Worm (Caenorhabditis elegans) whole organism, L2 larva: ENCODE measurements around the gene F56F10.1.

Experiments used
- C34F6.9 ChIP-seq: fragments of 150-350 bp; optimal IDR thresholded peaks from 2 replicates; lab custom pipeline; 2014; ENCODE audit warnings: missing biosample characterization, missing genetic modification characterization
- F13H6.1 ChIP-seq: sonication (generic microtip); optimal IDR thresholded peaks from 2 replicates; lab custom pipeline; 2016; ENCODE audit warnings: missing genetic modification characterization, missing compliant biosample characterization
- R02D3.7 ChIP-seq: fragments of 150-350 bp; optimal IDR thresholded peaks from 2 replicates; lab custom pipeline; 2014; ENCODE audit warnings: missing biosample characterization, missing genetic modification characterization
- Y55F3AM.14 ChIP-seq: fragments of 200-800 bp; sonication (Bioruptor generic); optimal IDR thresholded peaks from 2 replicates; lab custom pipeline; 2018; ENCODE audit warnings: mild to moderate bottlenecking, missing genetic modification characterization, missing compliant biosample characterization
- aly-2 ChIP-seq: fragments of 150-350 bp; optimal IDR thresholded peaks from 2 replicates; lab custom pipeline; 2014; ENCODE audit warnings: missing biosample characterization, missing genetic modification characterization
- ama-1 ChIP-seq: fragments of 150-350 bp; optimal IDR thresholded peaks from 2 replicates; lab custom pipeline; 2018; ENCODE audit warnings: inconsistent platforms
- ceh-82 ChIP-seq: fragments of 150-350 bp; optimal IDR thresholded peaks from 2 replicates; lab custom pipeline; 2014; ENCODE audit warnings: missing biosample characterization, missing genetic modification characterization
- crh-2 ChIP-seq: sonication (generic microtip); optimal IDR thresholded peaks from 2 replicates; lab custom pipeline; 2017; ENCODE audit warnings: missing biosample characterization, missing genetic modification characterization
- dmd-4 ChIP-seq: sonication (generic microtip); optimal IDR thresholded peaks from 2 replicates; lab custom pipeline; 2017; ENCODE audit warnings: missing biosample characterization, missing genetic modification characterization
- elt-1 ChIP-seq: fragments of 150-350 bp; optimal IDR thresholded peaks from 2 replicates; lab custom pipeline; 2014; ENCODE audit warnings: missing biosample characterization, missing genetic modification characterization
- fos-1 ChIP-seq: fragments of 150-350 bp; optimal IDR thresholded peaks from 2 replicates; lab custom pipeline; 2014; ENCODE audit warnings: missing biosample characterization, missing genetic modification characterization
- gmeb-1 ChIP-seq: fragments of 150-350 bp; optimal IDR thresholded peaks from 2 replicates; lab custom pipeline; 2014; ENCODE audit warnings: missing biosample characterization, missing genetic modification characterization
- lin-13 ChIP-seq: fragments of 150-350 bp; optimal IDR thresholded peaks from 2 replicates; lab custom pipeline; 2014; ENCODE audit warnings: missing biosample characterization, missing genetic modification reagents, missing genetic modification characterization
- lin-39 ChIP-seq: fragments of 150-350 bp; optimal IDR thresholded peaks from 2 replicates; lab custom pipeline; 2014; ENCODE audit warnings: missing biosample characterization, missing genetic modification reagents, missing genetic modification characterization
- lsy-2 ChIP-seq, 2 experiments: fragments of 150-350 bp in 1 of 2; sonication (generic microtip) in 1 of 2; optimal IDR thresholded peaks; 2 replicates each; lab custom pipeline; 2014 to 2017; ENCODE audit warnings: missing biosample characterization in 2 of 2, missing genetic modification characterization in 2 of 2
- mab-5 ChIP-seq: fragments of 150-350 bp; optimal IDR thresholded peaks from 2 replicates; lab custom pipeline; 2014; ENCODE audit warnings: missing biosample characterization, missing genetic modification characterization
- mdl-1 ChIP-seq, 2 experiments: fragments of 150-350 bp in 1 of 2; sonication (generic microtip) in 1 of 2; optimal IDR thresholded peaks; 2 replicates each; lab custom pipeline; 2017; ENCODE audit warnings: missing biosample characterization in 2 of 2, missing genetic modification characterization in 2 of 2
- nhr-10 ChIP-seq: sonication (generic microtip); optimal IDR thresholded peaks from 2 replicates; lab custom pipeline; 2017; ENCODE audit warnings: missing biosample characterization, missing genetic modification characterization
- nhr-11 ChIP-seq: fragments of 150-350 bp; optimal IDR thresholded peaks from 2 replicates; lab custom pipeline; 2014; ENCODE audit warnings: missing biosample characterization, missing genetic modification characterization
- nhr-12 ChIP-seq: fragments of 150-350 bp; optimal IDR thresholded peaks from 2 replicates; lab custom pipeline; 2014; ENCODE audit warnings: missing biosample characterization, missing genetic modification characterization
- nhr-129 ChIP-seq: fragments of 150-350 bp; optimal IDR thresholded peaks from 2 replicates; lab custom pipeline; 2014; ENCODE audit warnings: missing biosample characterization, missing genetic modification characterization
- nhr-237 ChIP-seq: fragments of 150-350 bp; optimal IDR thresholded peaks from 2 replicates; lab custom pipeline; 2014; ENCODE audit warnings: missing biosample characterization, missing genetic modification characterization
- nhr-25 ChIP-seq: fragments of 150-350 bp; sonication (generic microtip); optimal IDR thresholded peaks from 3 replicates; lab custom pipeline; 2014; ENCODE audit warnings: missing biosample characterization, missing genetic modification characterization
- nhr-6 ChIP-seq: fragments of 150-350 bp; optimal IDR thresholded peaks from 2 replicates; lab custom pipeline; 2014; ENCODE audit warnings: missing biosample characterization, missing genetic modification characterization
- sem-4 ChIP-seq: fragments of 150-350 bp; optimal IDR thresholded peaks from 2 replicates; lab custom pipeline; 2014; ENCODE audit warnings: missing biosample characterization, missing genetic modification reagents, missing genetic modification characterization
- skn-1 ChIP-seq: sonication (generic microtip); optimal IDR thresholded peaks from 2 replicates; lab custom pipeline; 2017; ENCODE audit warnings: missing biosample characterization, missing genetic modification characterization
- sma-9 ChIP-seq, 2 experiments: fragments of 150-350 bp in 1 of 2; sonication (generic microtip) in 1 of 2; optimal IDR thresholded peaks; 2 replicates each; lab custom pipeline; 2014 to 2016; ENCODE audit warnings: missing genetic modification characterization in 2 of 2, mild to moderate bottlenecking in 1 of 2, missing biosample characterization in 1 of 2, missing compliant biosample characterization in 1 of 2, missing genetic modification reagents in 1 of 2, moderate library complexity in 1 of 2
- unc-39 ChIP-seq: fragments of 150-350 bp; optimal IDR thresholded peaks from 2 replicates; lab custom pipeline; 2014; ENCODE audit warnings: missing biosample characterization, missing genetic modification characterization
- unc-55 ChIP-seq: fragments of 150-350 bp; sonication (generic microtip); optimal IDR thresholded peaks from 3 replicates; lab custom pipeline; 2014; ENCODE audit warnings: missing biosample characterization, missing genetic modification reagents, missing genetic modification characterization
- unc-62 ChIP-seq: fragments of 150-350 bp; optimal IDR thresholded peaks from 2 replicates; lab custom pipeline; 2014; ENCODE audit warnings: missing biosample characterization, missing genetic modification reagents, missing genetic modification characterization
- zag-1 ChIP-seq: fragments of 150-350 bp; optimal IDR thresholded peaks from 2 replicates; lab custom pipeline; 2014; ENCODE audit warnings: missing biosample characterization, missing genetic modification characterization
- ztf-1 ChIP-seq: fragments of 200-800 bp; sonication (Bioruptor generic); conservative IDR thresholded peaks from 2 replicates; pipeline ENCODE4 v1.3.6; 2022; ENCODE audit warnings: missing genetic modification characterization, missing compliant biosample characterization
- ztf-4 ChIP-seq: fragments of 150-350 bp; optimal IDR thresholded peaks from 2 replicates; lab custom pipeline; 2014; ENCODE audit warnings: missing biosample characterization, missing genetic modification characterization

Gene F56F10.1

ce11 chrX:852739-853268 lies 19.6 kb upstream of the F56F10.1 start:
- TF ChIP-seq nhr-25 (tag; lab: Kevin White, UChicago) (peak; percentile 36), ztf-1 (no peak), nhr-237 (no peak), Y55F3AM.14 (GFP tag; lab: Kevin White, UChicago) (no peak), unc-55 (GFP tag; lab: Kevin White, UChicago) (no peak), C34F6.9 (tag; lab: Kevin White, UChicago) (no peak), nhr-129 (tag; lab: Kevin White, UChicago) (no peak), lin-39 (tag; lab: Kevin White, UChicago) (no peak)

- no peak for TF ChIP-seq dmd-4 (tag; lab: Kevin White, UChicago)
- no peak for TF ChIP-seq nhr-12 (tag; lab: Kevin White, UChicago)
- TF ChIP-seq elt-1 (tag; lab: Kevin White, UChicago) = no peak
- TF ChIP-seq Y55F3AM.14 (GFP tag; lab: Kevin White, UChicago) = no peak
- no peak for TF ChIP-seq nhr-10
- TF ChIP-seq ztf-4 (tag; lab: Kevin White, UChicago) = no peak
- no peak for TF ChIP-seq nhr-25 (tag; lab: Kevin White, UChicago)
- no peak for TF ChIP-seq nhr-6 (tag; lab: Kevin White, UChicago)
Measured at ce11 chrX:853604-854003, 18.8 kb upstream of the F56F10.1 start.

- no peak for TF ChIP-seq mdl-1 (tag; optimal IDR thresholded peaks at IDR 0.05; lab: Kevin White, UChicago)
- no peak for TF ChIP-seq dmd-4 (tag; lab: Kevin White, UChicago)
- TF ChIP-seq, all 48 proteins: peak for 0
Measured at ce11 chrX:857658-858057, 14.7 kb upstream of the F56F10.1 start.

- TF ChIP-seq unc-55 (GFP tag; lab: Kevin White, UChicago) (peak; percentile 77), lsy-2 (tag; optimal IDR thresholded peaks at IDR 0.05; lab: Kevin White, UChicago) (peak in 1 of 2 experiments; percentile 32), C34F6.9 (tag; lab: Kevin White, UChicago) (peak; percentile 59), zag-1 (tag; lab: Kevin White, UChicago) (peak; percentile 25), nhr-11 (no peak)
Measured at ce11 chrX:859401-859800, 13.0 kb upstream of the F56F10.1 start, which contains the start of gene F56F10.2. Gene F56F10.2, plus strand, starts transcription at chrX:859615.

- TF ChIP-seq aly-2 (tag; lab: Kevin White, UChicago) (peak; percentile 25), crh-2 (tag; lab: Kevin White, UChicago) (no peak), nhr-12 (tag; lab: Kevin White, UChicago) (no peak), nhr-25 (tag; lab: Kevin White, UChicago) (peak; percentile 4), sma-9 (GFP tag; optimal IDR thresholded peaks at IDR 0.05; lab: Kevin White, UChicago) (peak; percentile 47), sma-9 (tag; optimal IDR thresholded peaks at IDR 0.05; lab: Kevin White, UChicago) (no peak), R02D3.7 (tag; lab: Kevin White, UChicago) (no peak), F13H6.1 (no peak), nhr-6 (tag; lab: Kevin White, UChicago) (no peak), elt-1 (tag; lab: Kevin White, UChicago) (no peak), gmeb-1 (no peak), lin-13 (GFP tag; lab: Kevin White, UChicago) (no peak), fos-1 (tag; lab: Kevin White, UChicago) (no peak), ceh-82 (tag; lab: Kevin White, UChicago) (no peak), C34F6.9 (tag; lab: Kevin White, UChicago) (no peak), mab-5 (tag; lab: Kevin White, UChicago) (no peak), unc-55 (GFP tag; lab: Kevin White, UChicago) (no peak)
Measured at ce11 chrX:861378-861777, 11.0 kb upstream of the F56F10.1 start.

- TF ChIP-seq unc-39 (tag; lab: Kevin White, UChicago) (no peak), ama-1 (lab: Kevin White, UChicago) (no peak), sem-4 (tag; lab: Kevin White, UChicago) (no peak), skn-1 (tag; lab: Kevin White, UChicago) (no peak), unc-62 (no peak), nhr-129 (tag; lab: Kevin White, UChicago) (no peak), dmd-4 (tag; lab: Kevin White, UChicago) (no peak)
Measured at ce11 chrX:863478-863877, 8.9 kb upstream of the F56F10.1 start, which contains the start of gene cdo-1. Gene cdo-1, minus strand, starts transcription at chrX:863578.
